Fruit fly (Drosophila melanogaster): ENCODE data around the gene ND-15.

Gene ND-15

DNA sequence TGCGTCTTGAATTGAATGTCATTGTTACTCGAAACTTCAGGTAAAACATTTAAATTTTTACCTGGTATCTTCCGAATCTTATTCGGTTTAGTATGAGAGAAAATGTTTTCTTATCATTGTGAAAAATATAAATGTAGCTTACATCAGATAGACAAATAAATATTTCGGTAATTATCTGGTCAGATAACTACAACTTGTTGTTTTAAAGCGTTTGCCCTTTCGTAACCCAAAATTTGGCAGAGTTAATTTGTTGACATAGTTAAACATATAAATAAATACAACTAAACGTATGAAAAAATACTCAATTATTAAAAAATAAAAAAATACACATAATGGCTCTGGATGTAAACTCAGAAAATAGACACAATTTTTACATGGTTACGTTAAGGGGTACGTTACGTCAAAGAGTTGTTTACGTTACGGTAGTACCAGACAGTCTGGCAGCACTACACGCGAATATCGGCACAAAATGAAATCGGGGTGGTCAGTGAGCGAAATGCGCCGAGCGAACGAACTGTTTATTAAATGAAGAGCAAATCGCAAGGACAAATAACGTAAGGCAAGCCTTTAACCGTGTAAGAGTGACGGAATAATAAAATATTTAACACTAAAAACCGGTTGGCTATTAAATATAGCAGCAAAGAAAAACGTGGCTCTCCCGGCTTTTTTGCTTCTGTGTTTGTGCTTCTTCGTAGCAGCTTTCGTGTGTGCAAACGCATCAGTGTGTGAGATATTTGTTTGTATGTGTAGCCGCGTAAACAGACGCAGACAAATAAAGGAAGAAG lies 68.0 kb downstream of the ND-15 start (continued):
- TF ChIP-seq CG11456 (GFP tag; IDR thresholded peaks at IDR 0.05) = no peak
- TF ChIP-seq kay (GFP tag; optimal IDR thresholded peaks at IDR 0.05) = no peak
- no peak for TF ChIP-seq jumu (GFP tag; optimal IDR thresholded peaks at IDR 0.05)
- TF ChIP-seq CG15011 (GFP tag; optimal IDR thresholded peaks at IDR 0.05) = no peak
- no peak for TF ChIP-seq Bdp1 (GFP tag; optimal IDR thresholded peaks at IDR 0.05)
- TF ChIP-seq CG11398 (GFP tag; optimal IDR thresholded peaks at IDR 0.05) = no peak
- no peak for TF ChIP-seq CG17385 (GFP tag; optimal IDR thresholded peaks at IDR 0.05)
- no peak for TF ChIP-seq hth (optimal IDR thresholded peaks at IDR 0.05)
- TF ChIP-seq CG2129 (GFP tag; IDR thresholded peaks at IDR 0.05; ENCODE audit: partially characterized antibody) = no peak
- peak; percentile 60; the same call in 1 of the 2 replicates for TF ChIP-seq Bgb (GFP tag; IDR thresholded peaks at IDR 0.05; ENCODE audit: partially characterized antibody)
- TF ChIP-seq jigr1 (GFP tag; IDR thresholded peaks at IDR 0.05) = no peak
- TF ChIP-seq D (optimal IDR thresholded peaks at IDR 0.05) = no peak
- no peak for TF ChIP-seq D (GFP tag; optimal IDR thresholded peaks at IDR 0.05)
- TF ChIP-seq dati (GFP tag; IDR thresholded peaks at IDR 0.05) = no peak
- TF ChIP-seq Nf-YA (GFP tag; IDR thresholded peaks at IDR 0.05) = no peak
- TF ChIP-seq bowl (GFP tag; IDR thresholded peaks at IDR 0.05) = no peak
- TF ChIP-seq br (optimal IDR thresholded peaks at IDR 0.05) = no peak
- no peak for TF ChIP-seq B-H2 (GFP tag; optimal IDR thresholded peaks at IDR 0.05)
- TF ChIP-seq Doc3 (GFP tag; IDR thresholded peaks at IDR 0.05; ENCODE audit: partially characterized antibody) = no peak
- no peak for TF ChIP-seq NC2α (GFP tag; optimal IDR thresholded peaks at IDR 0.05)
- TF ChIP-seq peb (GFP tag; IDR thresholded peaks at IDR 0.05) = no peak
- no peak for TF ChIP-seq CG33557 (GFP tag; optimal IDR thresholded peaks at IDR 0.05)
- TF ChIP-seq CG4360 (GFP tag; IDR thresholded peaks at IDR 0.05) = no peak
- no peak; the same call in 2 of the 3 replicates for TF ChIP-seq row (GFP tag; IDR thresholded peaks at IDR 0.05)
- TF ChIP-seq CG6272 (GFP tag; IDR thresholded peaks at IDR 0.05) = no peak
- TF ChIP-seq corto (GFP tag; optimal IDR thresholded peaks at IDR 0.05) = peak; percentile 54
- no peak for TF ChIP-seq pan (optimal IDR thresholded peaks at IDR 0.05)
- TF ChIP-seq pan (GFP tag; optimal IDR thresholded peaks at IDR 0.05 in 1 of 2, IDR thresholded peaks at IDR 0.05 in 1 of 2) = no peak
- TF ChIP-seq klu (GFP tag; IDR thresholded peaks at IDR 0.05) = no peak
- no peak for TF ChIP-seq CG2889 (GFP tag; IDR thresholded peaks at IDR 0.05)
- TF ChIP-seq eve (GFP tag; optimal IDR thresholded peaks at IDR 0.05) = no peak
- no peak for TF ChIP-seq C15 (GFP tag; IDR thresholded peaks at IDR 0.05)
- TF ChIP-seq CG18599 (GFP tag; optimal IDR thresholded peaks at IDR 0.05) = peak; percentile 2
- TF ChIP-seq YL-1 (GFP tag; optimal IDR thresholded peaks at IDR 0.05) = peak; percentile 25
- TF ChIP-seq nmo (GFP tag; optimal IDR thresholded peaks at IDR 0.05) = no peak
- TF ChIP-seq CG11085 (GFP tag; IDR thresholded peaks at IDR 0.05) = no peak
- TF ChIP-seq ewg (GFP tag; optimal IDR thresholded peaks at IDR 0.05) = no peak
- TF ChIP-seq toy (GFP tag; IDR thresholded peaks at IDR 0.05) = no peak
- no peak for TF ChIP-seq CG3281 (GFP tag; optimal IDR thresholded peaks at IDR 0.05)
- TF ChIP-seq ems (GFP tag; optimal IDR thresholded peaks at IDR 0.05) = no peak
- TF ChIP-seq CG12391 (tag; optimal IDR thresholded peaks at IDR 0.05) = no peak
- no peak for TF ChIP-seq esg (GFP tag; conservative IDR thresholded peaks at IDR 0.05)
- no peak for TF ChIP-seq CG14710 (tag; optimal IDR thresholded peaks at IDR 0.05)
- no peak for TF ChIP-seq otp (GFP tag; IDR thresholded peaks at IDR 0.05)
- TF ChIP-seq CoRest (tag; optimal IDR thresholded peaks at IDR 0.05) = no peak
- TF ChIP-seq Hr3 (GFP tag; optimal IDR thresholded peaks at IDR 0.05) = no peak
- no peak for TF ChIP-seq CG12236 (GFP tag; optimal IDR thresholded peaks at IDR 0.05)
- TF ChIP-seq pho (GFP tag; optimal IDR thresholded peaks at IDR 0.05) = no peak
- no peak for TF ChIP-seq fd96Cb (tag; optimal IDR thresholded peaks at IDR 0.05)
- no peak for TF ChIP-seq Jarid2 (GFP tag; optimal IDR thresholded peaks at IDR 0.05)
- TF ChIP-seq HLH54F (GFP tag; optimal IDR thresholded peaks at IDR 0.05) = no peak
- TF ChIP-seq CG9797 (GFP tag; optimal IDR thresholded peaks at IDR 0.05) = no peak
